Fruit fly (Drosophila melanogaster): ENCODE data around the gene CG4593.

dm6 chrX:7005444-7005843 is 8.2 kb upstream of the CG4593 start:
- TF ChIP-seq pan (optimal IDR thresholded peaks at IDR 0.05) (no peak), psq (optimal IDR thresholded peaks at IDR 0.05) (no peak), EcR (GFP tag; optimal IDR thresholded peaks at IDR 0.05) (no peak), Dll (optimal IDR thresholded peaks at IDR 0.05) (no peak)
